Fruit fly (Drosophila melanogaster) whole organism: ENCODE measurements around the gene CG34030.

Source experiments
- CG8478 ChIP-seq: fragments of >200 bp; optimal IDR thresholded peaks from 2 replicates; lab custom pipeline; 2018; ENCODE audit warnings: inconsistent platforms
- Dll ChIP-seq: fragments of >200 bp; optimal IDR thresholded peaks from 2 replicates; lab custom pipeline; 2017
- pan ChIP-seq: fragments of >200 bp; optimal IDR thresholded peaks from 2 replicates; lab custom pipeline; 2017
- psq ChIP-seq: fragments of >200 bp; optimal IDR thresholded peaks from 2 replicates; lab custom pipeline; 2017
- usp ChIP-seq: fragments of >200 bp; optimal IDR thresholded peaks from 2 replicates; lab custom pipeline; 2017; ENCODE audit warnings: missing biosample characterization, missing genetic modification characterization, mixed read lengths

DNA sequence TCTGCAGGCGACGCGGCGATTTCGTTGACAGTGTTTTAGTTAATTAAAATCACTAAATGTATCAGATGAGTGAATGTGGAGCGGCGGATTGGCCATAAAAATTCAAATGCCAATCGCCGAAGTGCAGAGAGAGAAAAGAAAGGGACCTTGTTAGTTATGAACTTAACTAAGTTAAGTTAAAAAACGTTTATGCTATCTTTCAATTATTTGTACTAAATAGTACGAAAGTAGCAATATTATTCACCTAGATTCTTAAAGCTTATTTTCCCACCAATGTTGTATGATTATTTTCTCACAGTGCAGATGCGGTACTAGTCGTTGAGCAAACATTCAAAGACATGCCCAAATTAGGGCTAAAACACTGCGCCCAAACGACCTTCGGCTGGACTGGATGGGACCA, 15.7 kb upstream of the CG34030 start:
- TF ChIP-seq Dll (lab: Kevin White, UChicago) (no peak), CG8478 (lab: Kevin White, UChicago) (no peak), usp (GFP tag; lab: Kevin White, UChicago) (no peak), psq (no peak), pan (no peak)
